Worm (Caenorhabditis elegans) whole organism, L4 larva: ENCODE measurements around the gene coel-1.

Experiments
- nhr-11 ChIP-seq: fragments of 150-350 bp; optimal IDR thresholded peaks from 2 replicates; lab custom pipeline; 2014; ENCODE audit warnings: missing biosample characterization, missing genetic modification characterization
- ztf-11 ChIP-seq: fragments of 150-350 bp; optimal IDR thresholded peaks from 2 replicates; lab custom pipeline; 2014; ENCODE audit warnings: missing biosample characterization, missing genetic modification characterization

DNA sequence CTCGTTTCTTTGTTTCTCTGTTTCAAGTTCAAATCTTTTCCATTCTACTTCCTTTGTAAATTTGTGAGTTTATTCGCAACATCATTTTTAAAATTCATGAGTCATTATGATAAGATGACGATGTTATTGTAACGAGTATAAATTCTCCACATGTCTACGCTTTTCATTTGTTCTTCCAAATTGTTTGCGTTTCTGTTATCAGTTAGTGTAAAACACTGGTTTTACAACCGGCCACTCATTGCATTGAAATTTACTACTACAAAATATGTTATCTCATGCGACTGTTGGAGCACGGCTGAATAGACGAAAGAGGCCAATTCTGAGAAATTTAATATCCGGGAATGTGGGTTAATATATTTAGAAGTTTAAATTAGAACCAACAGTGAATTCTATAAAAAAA is 16.9 kb downstream of the coel-1 start, which contains the start of gene C52B9.19:
- no peak for TF ChIP-seq nhr-11 (tag; lab: Kevin White, UChicago)
- no peak for TF ChIP-seq ztf-11
